Worm (Caenorhabditis elegans): ENCODE measurements around the gene sas-5.

ce11 chrV:11570169-11570651 is 40.3 kb upstream of the sas-5 start, which contains the start of the genes nhr-101 and pms-2:
- TF ChIP-seq drap-1 (GFP tag; optimal IDR thresholded peaks at IDR 0.05) (no peak), pha-4 (tag; optimal IDR thresholded peaks at IDR 0.05) (no peak), lsy-2 (tag; optimal IDR thresholded peaks at IDR 0.05) (no peak)

All from whole organism, mixed stage, embryonic.